Worm (Caenorhabditis elegans) whole organism, early embryonic: ENCODE results near the gene srbc-39.

Experiments used
- B0310.2 ChIP-seq: sonication (generic microtip); optimal IDR thresholded peaks from 2 replicates; lab custom pipeline; 2016; ENCODE audit warnings: mild to moderate bottlenecking, missing genetic modification characterization, missing compliant biosample characterization
- F13C5.2 ChIP-seq: sonication (generic microtip); optimal IDR thresholded peaks from 2 replicates; lab custom pipeline; 2017; ENCODE audit warnings: mild to moderate bottlenecking, missing genetic modification characterization, inconsistent platforms, missing compliant biosample characterization
- aly-1 ChIP-seq: sonication (generic microtip); optimal IDR thresholded peaks from 2 replicates; lab custom pipeline; 2016; ENCODE audit warnings: missing genetic modification characterization, missing compliant biosample characterization
- ama-1 ChIP-seq: fragments of 150-350 bp; optimal IDR thresholded peaks from 2 replicates; lab custom pipeline; 2014
- ets-7 ChIP-seq: sonication (generic microtip); optimal IDR thresholded peaks from 2 replicates; lab custom pipeline; 2016; ENCODE audit warnings: missing genotype, missing genetic modification characterization, missing compliant biosample characterization
- flt-1 ChIP-seq: fragments of 200-800 bp; sonication (Bioruptor generic); IDR thresholded peaks from 2 replicates; pipeline ENCODE4 v1.3.6; 2022; ENCODE audit warnings: missing genetic modification characterization, missing compliant biosample characterization
- hmbx-1 ChIP-seq: sonication (generic microtip); optimal IDR thresholded peaks from 2 replicates; lab custom pipeline; 2016; ENCODE audit warnings: mild to moderate bottlenecking, missing genetic modification characterization, missing compliant biosample characterization
- hmg-4 ChIP-seq: fragments of 200-800 bp; sonication (Bioruptor generic); optimal IDR thresholded peaks from 2 replicates; lab custom pipeline; 2018; ENCODE audit warnings: mild to moderate bottlenecking, missing genetic modification characterization, missing compliant biosample characterization
- hnd-1 ChIP-seq: sonication (generic microtip); optimal IDR thresholded peaks from 2 replicates; lab custom pipeline; 2016; ENCODE audit warnings: missing genetic modification characterization, missing compliant biosample characterization
- pes-1 ChIP-seq: fragments of 200-800 bp; sonication (Bioruptor generic); IDR thresholded peaks from 2 replicates; pipeline ENCODE4 v1.3.6; 2022; ENCODE audit warnings: missing genetic modification reagents, missing genetic modification characterization, missing compliant biosample characterization
- sea-1 ChIP-seq: fragments of 200-800 bp; sonication (Bioruptor generic); conservative IDR thresholded peaks from 2 replicates; pipeline ENCODE4 v1.3.6; 2022; ENCODE audit warnings: missing genetic modification characterization, missing compliant biosample characterization
- tbx-37 ChIP-seq: fragments of 200-800 bp; sonication (Bioruptor generic); conservative IDR thresholded peaks from 2 replicates; pipeline ENCODE4 v1.3.6; 2022; ENCODE audit warnings: missing genetic modification reagents, missing genetic modification characterization, missing compliant biosample characterization
- tra-4 ChIP-seq: sonication (generic microtip); optimal IDR thresholded peaks from 2 replicates; lab custom pipeline; 2017; ENCODE audit warnings: missing genetic modification characterization, missing compliant biosample characterization

DNA sequence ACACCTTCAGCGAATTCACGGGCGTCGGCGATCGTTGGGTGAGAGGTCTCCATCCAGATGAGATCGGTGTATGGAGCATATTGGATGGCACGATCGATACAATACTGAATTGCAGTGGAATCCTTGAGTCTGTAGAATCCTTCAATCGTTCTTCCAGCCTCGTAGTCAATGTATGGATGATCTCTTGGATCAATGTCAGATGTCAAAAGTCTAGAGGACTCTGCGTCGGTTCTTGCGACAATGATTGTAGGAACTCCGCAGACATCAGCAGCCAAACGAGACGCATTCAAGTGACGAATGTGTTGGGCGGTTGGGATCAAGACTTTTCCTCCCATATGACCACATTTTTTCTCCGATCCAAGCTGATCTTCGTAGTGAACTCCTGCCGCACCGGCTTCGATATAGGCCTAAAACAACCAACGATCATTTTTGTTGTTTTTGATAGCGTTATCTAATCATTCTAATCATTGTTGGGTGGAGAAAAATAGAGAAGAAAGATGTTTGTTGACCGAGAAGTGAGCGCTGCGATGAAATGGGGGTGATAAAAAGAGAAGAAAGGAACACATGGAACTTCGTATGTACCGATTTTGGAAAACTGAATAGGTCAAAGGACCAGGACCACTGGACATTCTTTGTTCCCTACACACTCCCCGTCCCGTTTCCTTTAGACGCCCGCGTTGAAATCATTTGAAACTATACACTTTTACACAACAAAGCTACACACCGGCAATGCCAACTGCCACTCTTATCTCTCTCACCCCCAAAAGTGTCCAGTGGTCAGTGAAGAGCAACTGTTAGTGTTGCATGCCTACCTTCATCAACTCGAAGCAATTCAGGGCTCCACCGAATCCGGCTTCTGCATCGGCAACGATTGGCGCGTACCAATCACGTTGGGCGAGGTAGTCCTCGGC, 17.9 kb downstream of the srbc-39 start:
- TF ChIP-seq hnd-1 = no peak
- TF ChIP-seq ama-1 (lab: Kevin White, UChicago) = no peak
- no peak for TF ChIP-seq pes-1 (GFP tag; lab: Robert Waterston, UW)
- no peak for TF ChIP-seq sea-1 (GFP tag; lab: Robert Waterston, UW)
- TF ChIP-seq ets-7 (tag; lab: Kevin White, UChicago) = no peak
- no peak for TF ChIP-seq F13C5.2
- no peak for TF ChIP-seq hmg-4 (GFP tag; lab: Kevin White, UChicago)
- TF ChIP-seq tra-4 (tag; lab: Kevin White, UChicago) = no peak
- no peak for TF ChIP-seq hmbx-1
- no peak for TF ChIP-seq B0310.2 (tag; lab: Kevin White, UChicago)
- TF ChIP-seq aly-1 (tag; lab: Kevin White, UChicago) = no peak
- no peak for TF ChIP-seq tbx-37 (GFP tag; lab: Robert Waterston, UW)
- no peak for TF ChIP-seq flt-1 (GFP tag; lab: Robert Waterston, UW)
